Worm (Caenorhabditis elegans): ENCODE results near the gene srab-10.

DNA sequence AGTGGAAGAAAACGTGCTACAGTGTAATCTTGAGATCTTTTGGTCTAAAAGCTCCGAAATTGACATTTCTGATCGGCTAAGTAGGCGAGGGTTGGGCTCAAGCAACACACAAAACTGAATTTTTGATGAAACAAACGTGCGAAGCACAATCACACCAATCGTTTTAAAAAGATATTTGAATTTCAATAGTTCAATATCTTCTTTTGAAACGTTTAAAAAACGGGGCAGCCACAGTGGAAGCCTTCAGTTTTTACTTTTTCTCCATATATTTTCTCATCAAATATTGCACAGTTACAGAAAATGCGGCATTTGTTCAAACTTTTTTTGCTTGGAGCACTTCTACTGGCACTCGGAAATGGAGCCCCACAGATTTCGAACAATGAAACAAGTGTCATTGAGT, 21.9 kb upstream of the srab-10 start, which contains the start of gene C36C5.4:
- TF ChIP-seq klf-2 (GFP tag; conservative IDR thresholded peaks at IDR 0.05) (no peak), T22C8.4 (GFP tag; IDR thresholded peaks at IDR 0.05) (no peak), ref-1 (GFP tag; conservative IDR thresholded peaks at IDR 0.05) (no peak), flt-1 (GFP tag; IDR thresholded peaks at IDR 0.05) (no peak), tab-1 (GFP tag; IDR thresholded peaks at IDR 0.05) (no peak)

Measured in whole organism, midembryonic.